Worm (Caenorhabditis elegans) whole organism, young adult: ENCODE data around the gene gpa-10.

Experiments used
- B0336.3 ChIP-seq: fragments of 200-800 bp; sonication (Bioruptor generic); IDR thresholded peaks from 2 replicates; pipeline ENCODE4 v1.3.6; 2022; ENCODE audit warnings: missing genetic modification characterization, missing compliant biosample characterization
- ccch-3 ChIP-seq: fragments of 200-800 bp; sonication (Bioruptor generic); optimal IDR thresholded peaks from 2 replicates; lab custom pipeline; 2018; ENCODE audit warnings: mild to moderate bottlenecking, missing genetic modification characterization, missing compliant biosample characterization
- efl-1 ChIP-seq: fragments of 150-350 bp; optimal IDR thresholded peaks from 2 replicates; lab custom pipeline; 2014; ENCODE audit warnings: missing biosample characterization, missing genetic modification reagents, missing genetic modification characterization
- ets-4 ChIP-seq: fragments of 200-800 bp; sonication (Bioruptor generic); optimal IDR thresholded peaks from 2 replicates; lab custom pipeline; 2018; ENCODE audit warnings: mild to moderate bottlenecking, missing genetic modification characterization, missing compliant biosample characterization
- pha-4 ChIP-seq: fragments of 150-350 bp; sonication (generic microtip); optimal IDR thresholded peaks from 2 replicates; lab custom pipeline; 2014; ENCODE audit warnings: missing biosample characterization, missing genetic modification reagents, missing genetic modification characterization
- tbx-9 ChIP-seq: sonication (generic microtip); optimal IDR thresholded peaks from 2 replicates; lab custom pipeline; 2016; ENCODE audit warnings: borderline replicate concordance, missing genetic modification characterization, inconsistent platforms, missing compliant biosample characterization

- no peak for TF ChIP-seq B0336.3 (GFP tag; lab: Robert Waterston, UW)
- TF ChIP-seq pha-4 (tag; lab: Kevin White, UChicago): no peak
- TF ChIP-seq ccch-3: no peak
- TF ChIP-seq efl-1: no peak
- no peak for TF ChIP-seq ets-4 (GFP tag; lab: Kevin White, UChicago)
- TF ChIP-seq tbx-9 (tag; lab: Kevin White, UChicago): no peak
Observed at ce11 chrV:6806340-6806739, 48.3 kb downstream of the gpa-10 start, which contains the start of gene dmsr-12.
